Worm (Caenorhabditis elegans): Measurements from ENCODE around the gene fbxb-76.
A peak's percentile ranks its signal among the peaks of the same experiment; 100 is the strongest.

Gene fbxb-76

DNA sequence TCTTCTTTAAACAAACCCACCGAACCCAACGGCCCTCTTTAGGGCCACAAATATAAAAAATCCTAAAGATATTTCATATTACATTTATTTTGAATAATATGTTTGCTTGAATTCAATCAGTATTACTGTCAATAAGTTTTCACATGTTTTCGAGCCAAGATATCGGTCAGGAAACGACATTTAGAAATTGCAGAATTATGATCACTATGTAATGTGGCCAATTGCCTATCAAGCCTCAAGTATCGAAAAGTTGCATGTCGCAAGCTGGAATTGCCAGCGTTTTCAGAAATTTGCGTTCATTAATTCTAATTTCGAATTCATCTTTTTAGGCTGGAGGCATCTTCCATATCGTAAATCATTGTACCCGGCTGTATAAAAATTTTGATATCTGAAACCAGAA, 22.3 kb upstream of the fbxb-76 start (continued):
- peak; percentile 60; the same call in 1 of the 2 replicates for TF ChIP-seq F39B2.1 (GFP tag; IDR thresholded peaks at IDR 0.05)
- no peak for TF ChIP-seq ztf-22 (GFP tag; optimal IDR thresholded peaks at IDR 0.05)
- no peak for TF ChIP-seq nhr-27 (tag; optimal IDR thresholded peaks at IDR 0.05)
- TF ChIP-seq F22D6.2 (tag; optimal IDR thresholded peaks at IDR 0.05): no peak
- TF ChIP-seq mxl-1 (tag; optimal IDR thresholded peaks at IDR 0.05): no peak
- TF ChIP-seq ceh-40 (GFP tag; IDR thresholded peaks at IDR 0.05): no peak
- TF ChIP-seq dpff-1 (tag; optimal IDR thresholded peaks at IDR 0.05): no peak
- no peak for TF ChIP-seq ztf-28 (GFP tag; IDR thresholded peaks at IDR 0.05)
- no peak for TF ChIP-seq F10E7.11 (tag; optimal IDR thresholded peaks at IDR 0.05)
- 0 out of 2 replicates have a peak, but pooled peaks have one; percentile 26 for TF ChIP-seq ztf-25 (GFP tag; IDR thresholded peaks at IDR 0.05)
- TF ChIP-seq egl-18 (GFP tag; IDR thresholded peaks at IDR 0.05): no peak
- no peak for TF ChIP-seq snpc-4 (GFP tag; optimal IDR thresholded peaks at IDR 0.05)
- no peak for TF ChIP-seq snpc-4 (tag; optimal IDR thresholded peaks at IDR 0.05)
- no peak for TF ChIP-seq B0019.2 (GFP tag; conservative IDR thresholded peaks at IDR 0.05)
- TF ChIP-seq rpc-1 (optimal IDR thresholded peaks at IDR 0.05): no peak
- no peak for TF ChIP-seq rpc-1 (tag; optimal IDR thresholded peaks at IDR 0.05)
- TF ChIP-seq unc-62 (GFP tag; optimal IDR thresholded peaks at IDR 0.05): no peak
- peak; percentile 82 for TF ChIP-seq F49E8.2 (tag; optimal IDR thresholded peaks at IDR 0.05; ENCODE audit: insufficient read depth)
- TF ChIP-seq madf-10 (tag; optimal IDR thresholded peaks at IDR 0.05): no peak
- peak; percentile 46; the same call in 1 of the 2 replicates for TF ChIP-seq Y79H2A.3 (GFP tag; conservative IDR thresholded peaks at IDR 0.05)
- TF ChIP-seq nhr-90 (tag; optimal IDR thresholded peaks at IDR 0.05): no peak
- no peak for TF ChIP-seq nhr-179 (tag; optimal IDR thresholded peaks at IDR 0.05)
- peak; percentile 11 for TF ChIP-seq ZK185.1 (tag; optimal IDR thresholded peaks at IDR 0.05; ENCODE audit: poor library complexity, severe bottlenecking)
- TF ChIP-seq dpl-1 (GFP tag; optimal IDR thresholded peaks at IDR 0.05): no peak
- TF ChIP-seq attf-3 (GFP tag; conservative IDR thresholded peaks at IDR 0.05): no peak
- peak; percentile 62; the same call in 1 of the 2 replicates for TF ChIP-seq B0336.3 (GFP tag; IDR thresholded peaks at IDR 0.05)
- no peak; the same call in 1 of the 2 replicates for TF ChIP-seq hsf-1 (GFP tag; IDR thresholded peaks at IDR 0.05)
- no peak for TF ChIP-seq ceh-91 (GFP tag; IDR thresholded peaks at IDR 0.05)
- TF ChIP-seq chd-7 (tag; optimal IDR thresholded peaks at IDR 0.05): no peak
- TF ChIP-seq B0035.1 (tag; optimal IDR thresholded peaks at IDR 0.05): no peak
- TF ChIP-seq T07F8.4 (tag; optimal IDR thresholded peaks at IDR 0.05): no peak
- no peak for TF ChIP-seq nhr-80 (tag; optimal IDR thresholded peaks at IDR 0.05)
- TF ChIP-seq ets-4 (GFP tag; optimal IDR thresholded peaks at IDR 0.05): no peak
- no peak for TF ChIP-seq lsy-27 (tag; optimal IDR thresholded peaks at IDR 0.05; ENCODE audit: borderline replicate concordance, insufficient read depth)

DNA sequence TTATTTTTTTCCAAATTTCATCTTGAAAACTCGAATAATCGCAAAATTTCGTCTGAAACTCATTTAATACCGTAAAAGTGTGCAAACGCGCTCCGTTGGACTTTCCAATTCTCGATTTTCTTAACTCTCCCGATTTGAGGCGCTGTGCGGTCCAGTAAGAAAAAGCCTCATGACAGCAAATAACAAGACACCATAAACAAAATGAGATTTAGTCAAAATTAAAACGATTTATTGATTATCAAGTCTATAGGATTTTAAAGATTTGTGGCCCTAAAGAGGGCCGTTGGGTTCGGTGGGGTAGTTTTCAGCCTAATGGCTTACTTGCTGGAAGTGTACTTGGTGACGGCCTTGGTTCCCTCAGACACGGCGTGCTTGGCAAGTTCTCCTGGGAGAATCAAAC, 20.9 kb upstream of the fbxb-76 start:
- TF ChIP-seq Y53G8AR.9 (GFP tag; conservative IDR thresholded peaks at IDR 0.05): peak; percentile 72
- TF ChIP-seq Y79H2A.3 (GFP tag; conservative IDR thresholded peaks at IDR 0.05): peak; percentile 73; the same call in 1 of the 2 replicates
- peak; percentile 57 for TF ChIP-seq F33H1.4 (GFP tag; IDR thresholded peaks at IDR 0.05)
- TF ChIP-seq attf-6 (GFP tag; IDR thresholded peaks at IDR 0.05): peak; percentile 85
- peak; percentile 73 for TF ChIP-seq mcd-1 (GFP tag; IDR thresholded peaks at IDR 0.05)
- TF ChIP-seq nfyb-1 (GFP tag; IDR thresholded peaks at IDR 0.05): 0 out of 2 replicates have a peak, but pooled peaks have one; percentile 37
- 0 out of 2 replicates have a peak, but pooled peaks have one; percentile 58 for TF ChIP-seq ztf-28 (GFP tag; IDR thresholded peaks at IDR 0.05)
- TF ChIP-seq madf-8 (GFP tag; conservative IDR thresholded peaks at IDR 0.05): peak; percentile 44; the same call in 1 of the 2 replicates
- peak; percentile 42; the same call in 1 of the 2 replicates for TF ChIP-seq hmg-1.2 (GFP tag; IDR thresholded peaks at IDR 0.05)
- TF ChIP-seq hrde-1 (tag; optimal IDR thresholded peaks at IDR 0.05; ENCODE audit: borderline replicate concordance): peak; percentile 10
- 0 out of 2 replicates have a peak, but pooled peaks have one; percentile 33 for TF ChIP-seq egl-44 (GFP tag; IDR thresholded peaks at IDR 0.05)
- peak; percentile 56; the same call in 1 of the 2 replicates for TF ChIP-seq ceh-91 (GFP tag; IDR thresholded peaks at IDR 0.05)
- 0 out of 2 replicates have a peak, but pooled peaks have one; percentile 48 for TF ChIP-seq C17E4.6 (GFP tag; IDR thresholded peaks at IDR 0.05)
- TF ChIP-seq lin-26 (GFP tag; IDR thresholded peaks at IDR 0.05): peak; percentile 89
- 0 out of 2 replicates have a peak, but pooled peaks have one; percentile 31 for TF ChIP-seq madf-3 (GFP tag; IDR thresholded peaks at IDR 0.05)
- TF ChIP-seq F37B4.10 (GFP tag; IDR thresholded peaks at IDR 0.05): 0 out of 2 replicates have a peak, but pooled peaks have one; percentile 64
- peak; percentile 74 for TF ChIP-seq ztf-25 (GFP tag; IDR thresholded peaks at IDR 0.05)
- peak; percentile 83 for TF ChIP-seq rcor-1 (GFP tag; IDR thresholded peaks at IDR 0.05)
- peak; percentile 17 for TF ChIP-seq F49E8.2 (tag; optimal IDR thresholded peaks at IDR 0.05; ENCODE audit: insufficient read depth)
- TF ChIP-seq D2030.7 (GFP tag; IDR thresholded peaks at IDR 0.05): peak; percentile 74
